Fruit fly (Drosophila melanogaster) whole organism, adult: Measurements from ENCODE around the gene CG43090.

Experiments
- CG11617 ChIP-seq: fragments of 200-800 bp; sonication (Bioruptor generic); optimal IDR thresholded peaks from 2 replicates; lab custom pipeline; 2017; ENCODE audit warnings: mild to moderate bottlenecking, missing biosample characterization, missing genetic modification reagents, missing genetic modification characterization
- CG12768 ChIP-seq: fragments of 200-800 bp; sonication (Bioruptor generic); optimal IDR thresholded peaks from 2 replicates; lab custom pipeline; 2017; ENCODE audit warnings: missing biosample characterization, missing genetic modification characterization, mild to moderate bottlenecking, moderate library complexity, missing genetic modification reagents
- CG33017 ChIP-seq: fragments of 200-800 bp; sonication (Bioruptor generic); optimal IDR thresholded peaks from 2 replicates; lab custom pipeline; 2018; ENCODE audit warnings: missing biosample characterization, mild to moderate bottlenecking, missing genetic modification characterization, moderate library complexity
- CG7045 ChIP-seq: fragments of 200-800 bp; sonication (Bioruptor generic); optimal IDR thresholded peaks from 2 replicates; lab custom pipeline; 2017; ENCODE audit warnings: missing biosample characterization, mild to moderate bottlenecking, missing genetic modification characterization
- CG7101 ChIP-seq: fragments of 200-800 bp; sonication (Bioruptor generic); optimal IDR thresholded peaks from 2 replicates; lab custom pipeline; 2018; ENCODE audit warnings: missing biosample characterization, mild to moderate bottlenecking, missing genetic modification characterization, moderate library complexity
- Clk ChIP-seq: fragments of 200-800 bp; sonication (Bioruptor generic); optimal IDR thresholded peaks from 2 replicates; lab custom pipeline; 2017; ENCODE audit warnings: missing biosample characterization, missing genetic modification characterization
- Hr96 ChIP-seq: fragments of 200-800 bp; sonication (Bioruptor generic); optimal IDR thresholded peaks from 2 replicates; lab custom pipeline; 2016; ENCODE audit warnings: missing biosample characterization, missing genetic modification characterization
- cnc ChIP-seq, 2 experiments: fragments of >200 bp; optimal IDR thresholded peaks; 2 replicates each; lab custom pipeline; 2017
- kay ChIP-seq: fragments of 200-800 bp; sonication (Bioruptor generic); peaks from one replicate; lab custom pipeline; 2016; ENCODE audit warnings: missing biosample characterization, missing genetic modification characterization, borderline replicate concordance
- ovo ChIP-seq: fragments of 200-800 bp; sonication (Bioruptor generic); optimal IDR thresholded peaks from 2 replicates; lab custom pipeline; 2016; ENCODE audit warnings: missing biosample characterization, missing genetic modification characterization
- pad ChIP-seq: fragments of 200-800 bp; sonication (Bioruptor generic); optimal IDR thresholded peaks from 3 replicates; lab custom pipeline; 2017; ENCODE audit warnings: missing biosample characterization, missing genetic modification characterization, mild to moderate bottlenecking, moderate library complexity, missing genetic modification reagents

DNA sequence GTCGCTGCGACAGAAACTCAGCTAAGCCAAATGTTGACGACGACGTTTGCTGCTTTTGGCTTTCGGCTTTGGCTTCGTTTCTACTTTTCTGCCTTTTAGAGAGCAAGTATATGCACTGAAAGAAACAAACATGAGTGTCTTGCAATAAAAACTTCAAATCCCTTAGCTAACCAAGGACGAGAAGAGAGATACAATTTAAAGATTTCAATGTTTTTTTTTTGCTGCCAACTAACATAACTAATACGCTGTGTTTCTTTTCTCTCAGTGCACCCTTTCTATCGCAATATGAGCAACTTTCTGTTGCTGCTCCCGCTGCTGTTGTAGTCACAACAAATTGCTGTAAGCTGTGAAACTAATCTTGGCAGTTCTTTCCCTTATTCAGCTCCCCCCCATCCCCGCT, 20.3 kb downstream of the CG43090 start:
- TF ChIP-seq CG11617 (GFP tag; lab: Kevin White, UChicago) (no peak), Hr96 (no peak), CG7101 (no peak), cnc (optimal IDR thresholded peaks at IDR 0.05; lab: Kevin White, UChicago) (no peak), Clk (no peak), CG12768 (GFP tag; lab: Kevin White, UChicago) (no peak), kay (no peak), CG7045 (GFP tag; lab: Kevin White, UChicago) (no peak), pad (GFP tag; lab: Kevin White, UChicago) (no peak), CG33017 (tag; lab: Kevin White, UChicago) (no peak), ovo (GFP tag; lab: Kevin White, UChicago) (no peak)
